Worm (Caenorhabditis elegans) whole organism, mixed stage, embryonic: ENCODE results near the gene fbxa-220.

Experiments used
- elt-3 ChIP-seq: fragments of 150-350 bp; optimal IDR thresholded peaks from 2 replicates; lab custom pipeline; 2014; ENCODE audit warnings: missing biosample characterization, missing genetic modification characterization
- nhr-237 ChIP-seq: fragments of 150-350 bp; optimal IDR thresholded peaks from 2 replicates; lab custom pipeline; 2014; ENCODE audit warnings: missing biosample characterization, missing genetic modification characterization
- pha-4 ChIP-seq: fragments of 150-350 bp; optimal IDR thresholded peaks from 2 replicates; lab custom pipeline; 2018; ENCODE audit warnings: missing biosample characterization, missing genetic modification reagents, missing genetic modification characterization
- snpc-4 ChIP-seq: fragments of 150-350 bp; optimal IDR thresholded peaks from 2 replicates; lab custom pipeline; 2014; ENCODE audit warnings: missing biosample characterization, missing genetic modification characterization

DNA sequence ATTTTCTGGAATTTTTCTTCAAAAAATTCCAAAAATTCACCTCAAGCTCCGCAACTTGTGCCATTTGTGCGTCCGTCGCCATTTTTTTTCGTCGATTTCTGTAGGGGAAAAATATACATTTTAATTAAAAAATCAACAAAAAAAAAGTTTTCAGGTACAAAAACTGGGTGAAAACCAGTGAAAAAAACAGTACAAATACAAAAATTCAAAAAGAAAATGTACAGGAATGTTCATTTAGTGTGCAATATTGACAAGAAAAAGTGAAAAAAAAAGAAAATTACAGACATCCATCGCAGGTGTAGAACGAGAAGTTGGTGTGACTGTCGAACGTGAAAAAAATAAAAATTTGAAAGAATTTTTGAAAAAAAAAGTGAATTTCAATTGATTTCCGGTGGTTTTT, 18.8 kb upstream of the fbxa-220 start, which contains the start of gene tin-10:
- TF ChIP-seq nhr-237 (tag; lab: Kevin White, UChicago): no peak
- TF ChIP-seq snpc-4: no peak
- TF ChIP-seq pha-4 (tag; lab: Kevin White, UChicago): no peak
- TF ChIP-seq elt-3 (tag; lab: Kevin White, UChicago): no peak
